Worm (Caenorhabditis elegans) whole organism, young adult: ENCODE results near the gene lgc-29.
A peak's percentile ranks its signal among the peaks of the same experiment; 100 is the strongest.

Experiments used
- B0336.3 ChIP-seq: fragments of 200-800 bp; sonication (Bioruptor generic); IDR thresholded peaks from 2 replicates; pipeline ENCODE4 v1.3.6; 2022; ENCODE audit warnings: missing genetic modification characterization, missing compliant biosample characterization
- F57A8.1 ChIP-seq: fragments of 200-800 bp; sonication (Bioruptor generic); optimal IDR thresholded peaks from 2 replicates; lab custom pipeline; 2018; ENCODE audit warnings: mild to moderate bottlenecking, missing genetic modification characterization, moderate library complexity, missing compliant biosample characterization
- K11D2.4 ChIP-seq: fragments of 200-800 bp; sonication (Bioruptor generic); IDR thresholded peaks from 2 replicates; pipeline ENCODE4 v1.3.6; 2022; ENCODE audit warnings: missing genetic modification reagents, missing genetic modification characterization, missing compliant biosample characterization
- K12H6.12 ChIP-seq: fragments of 200-800 bp; sonication (Bioruptor generic); optimal IDR thresholded peaks from 2 replicates; lab custom pipeline; 2018; ENCODE audit warnings: mild to moderate bottlenecking, missing genetic modification characterization, missing compliant biosample characterization
- Y53F4B.3 ChIP-seq: fragments of 200-800 bp; sonication (Bioruptor generic); IDR thresholded peaks from 2 replicates; pipeline ENCODE4 v1.3.6; 2022; ENCODE audit warnings: missing genetic modification reagents, missing genetic modification characterization, missing compliant biosample characterization
- akir-1 ChIP-seq: fragments of 200-800 bp; sonication (Bioruptor generic); optimal IDR thresholded peaks from 2 replicates; lab custom pipeline; 2018; ENCODE audit warnings: mild to moderate bottlenecking, missing genetic modification characterization, moderate library complexity, missing compliant biosample characterization
- atf-7 ChIP-seq: sonication (generic microtip); optimal IDR thresholded peaks from 2 replicates; lab custom pipeline; 2017; ENCODE audit warnings: mild to moderate bottlenecking, missing genetic modification characterization, missing compliant biosample characterization
- attf-3 ChIP-seq: fragments of 200-800 bp; sonication (Bioruptor generic); conservative IDR thresholded peaks from 2 replicates; pipeline ENCODE4 v1.3.6; 2022; ENCODE audit warnings: missing genetic modification reagents, missing genetic modification characterization, missing compliant biosample characterization
- attf-5 ChIP-seq: fragments of 200-800 bp; sonication (Bioruptor generic); optimal IDR thresholded peaks from 2 replicates; lab custom pipeline; 2018; ENCODE audit warnings: mild to moderate bottlenecking, missing genetic modification characterization, missing compliant biosample characterization
- cebp-1 ChIP-seq, 2 experiments: fragments of 200-800 bp in 1 of 2; sonication (Bioruptor generic) in 1 of 2; sonication (generic microtip) in 1 of 2; IDR thresholded peaks in 1 of 2; optimal IDR thresholded peaks in 1 of 2; 2 replicates each; pipeline versions ENCODE4 v1.3.6 to Lab custom; 2017 to 2022; ENCODE audit warnings: missing compliant biosample characterization in 2 of 2, missing genetic modification characterization in 2 of 2, mild to moderate bottlenecking in 1 of 2, missing genetic modification reagents in 1 of 2, moderate library complexity in 1 of 2
- ceh-58 ChIP-seq: fragments of 200-800 bp; sonication (Bioruptor generic); IDR thresholded peaks from 2 replicates; pipeline ENCODE4 v1.3.6; 2022; ENCODE audit warnings: missing genetic modification characterization, missing compliant biosample characterization
- ceh-79 ChIP-seq: sonication (generic microtip); optimal IDR thresholded peaks from 2 replicates; lab custom pipeline; 2017; ENCODE audit warnings: mild to moderate bottlenecking, missing genetic modification characterization, missing compliant biosample characterization
- ceh-91 ChIP-seq: fragments of 200-800 bp; sonication (Bioruptor generic); IDR thresholded peaks from 2 replicates; pipeline ENCODE4 v1.3.6; 2022; ENCODE audit warnings: missing genetic modification reagents, missing genetic modification characterization, missing compliant biosample characterization
- chd-7 ChIP-seq: sonication (generic microtip); optimal IDR thresholded peaks from 2 replicates; lab custom pipeline; 2016; ENCODE audit warnings: mild to moderate bottlenecking, missing genetic modification characterization, moderate library complexity, missing compliant biosample characterization
- dpl-1 ChIP-seq: fragments of 150-350 bp; optimal IDR thresholded peaks from 2 replicates; lab custom pipeline; 2014; ENCODE audit warnings: missing biosample characterization, missing genetic modification reagents, missing genetic modification characterization
- efl-1 ChIP-seq: fragments of 150-350 bp; optimal IDR thresholded peaks from 2 replicates; lab custom pipeline; 2014; ENCODE audit warnings: missing biosample characterization, missing genetic modification reagents, missing genetic modification characterization
- egl-44 ChIP-seq: fragments of 200-800 bp; sonication (Bioruptor generic); IDR thresholded peaks from 2 replicates; pipeline ENCODE4 v1.3.6; 2022; ENCODE audit warnings: missing genetic modification reagents, missing genetic modification characterization, missing compliant biosample characterization
- ekl-4 ChIP-seq: fragments of 200-800 bp; sonication (Bioruptor generic); IDR thresholded peaks from 2 replicates; pipeline ENCODE4 v1.3.6; 2022; ENCODE audit warnings: missing genetic modification reagents, missing genetic modification characterization, missing compliant biosample characterization
- hrde-1 ChIP-seq: sonication (generic microtip); optimal IDR thresholded peaks from 2 replicates; lab custom pipeline; 2016; ENCODE audit warnings: missing genetic modification characterization, mild to moderate bottlenecking, missing compliant biosample characterization, moderate library complexity, missing genotype, missing genetic modification reagents, borderline replicate concordance
- lin-26 ChIP-seq: fragments of 200-800 bp; sonication (Bioruptor generic); IDR thresholded peaks from 2 replicates; pipeline ENCODE4 v1.3.6; 2022; ENCODE audit warnings: missing genetic modification reagents, missing genetic modification characterization, missing compliant biosample characterization
- lin-35 ChIP-seq, 3 experiments: fragments of 150-350 bp in 2 of 3; sonication (generic microtip) in 1 of 3; optimal IDR thresholded peaks; 2 replicates each; lab custom pipeline; 2014 to 2018; ENCODE audit warnings: missing biosample characterization in 3 of 3, missing genetic modification characterization in 3 of 3, missing genetic modification reagents in 3 of 3
- lin-40 ChIP-seq: sonication (generic microtip); optimal IDR thresholded peaks from 2 replicates; lab custom pipeline; 2016; ENCODE audit warnings: missing genetic modification characterization, mild to moderate bottlenecking, missing compliant biosample characterization, missing genotype, missing genetic modification reagents
- lin-54 ChIP-seq: fragments of 200-800 bp; sonication (Bioruptor generic); optimal IDR thresholded peaks from 2 replicates; lab custom pipeline; 2018; ENCODE audit warnings: mild to moderate bottlenecking, missing genetic modification characterization, missing compliant biosample characterization
- lir-1 ChIP-seq: fragments of 200-800 bp; sonication (Bioruptor generic); conservative IDR thresholded peaks from 2 replicates; pipeline ENCODE4 v1.3.6; 2022; ENCODE audit warnings: missing genetic modification reagents, missing genetic modification characterization, missing compliant biosample characterization
- lsl-1 ChIP-seq: fragments of 200-800 bp; sonication (Bioruptor generic); optimal IDR thresholded peaks from 2 replicates; lab custom pipeline; 2018; ENCODE audit warnings: mild to moderate bottlenecking, missing genetic modification characterization, moderate library complexity, missing compliant biosample characterization
- madf-10 ChIP-seq: sonication (generic microtip); optimal IDR thresholded peaks from 2 replicates; lab custom pipeline; 2016; ENCODE audit warnings: mild to moderate bottlenecking, missing genetic modification characterization, missing compliant biosample characterization
- madf-3 ChIP-seq: fragments of 200-800 bp; sonication (Bioruptor generic); IDR thresholded peaks from 2 replicates; pipeline ENCODE4 v1.3.6; 2022; ENCODE audit warnings: missing genetic modification reagents, missing genetic modification characterization, missing compliant biosample characterization
- madf-8 ChIP-seq: fragments of 200-800 bp; sonication (Bioruptor generic); conservative IDR thresholded peaks from 2 replicates; pipeline ENCODE4 v1.3.6; 2022; ENCODE audit warnings: missing genetic modification reagents, missing genetic modification characterization, missing compliant biosample characterization
- mcd-1 ChIP-seq: fragments of 200-800 bp; sonication (Bioruptor generic); IDR thresholded peaks from 2 replicates; pipeline ENCODE4 v1.3.6; 2022; ENCODE audit warnings: missing genetic modification reagents, missing genetic modification characterization, missing compliant biosample characterization
- nfya-1 ChIP-seq: sonication (generic microtip); optimal IDR thresholded peaks from 2 replicates; lab custom pipeline; 2017; ENCODE audit warnings: antibody characterized with exemption, missing compliant biosample characterization, missing genetic modification characterization, borderline replicate concordance; ENCODE audit not compliant: insufficient read depth
- pbrm-1 ChIP-seq: fragments of 200-800 bp; sonication (Bioruptor generic); IDR thresholded peaks from 2 replicates; pipeline ENCODE4 v1.3.6; 2022; ENCODE audit warnings: missing genetic modification reagents, missing genetic modification characterization, missing compliant biosample characterization
- snpc-1.1 ChIP-seq: sonication (generic microtip); optimal IDR thresholded peaks from 2 replicates; lab custom pipeline; 2017; ENCODE audit warnings: missing genetic modification characterization, mild to moderate bottlenecking, missing compliant biosample characterization, antibody characterized with exemption, moderate library complexity, missing genotype, missing genetic modification reagents; ENCODE audit not compliant: insufficient read depth
- snpc-3.4 ChIP-seq: sonication (generic microtip); optimal IDR thresholded peaks from 2 replicates; lab custom pipeline; 2017; ENCODE audit warnings: missing genetic modification characterization, mild to moderate bottlenecking, missing compliant biosample characterization, antibody characterized with exemption, moderate library complexity, missing genotype, missing genetic modification reagents
- snpc-4 ChIP-seq, 5 experiments: fragments of 150-350 bp in 1 of 5; sonication (generic microtip) in 4 of 5; optimal IDR thresholded peaks; 2 replicates each; lab custom pipeline; 2014 to 2018; ENCODE audit warnings: missing genetic modification characterization in 5 of 5, missing biosample characterization in 3 of 5, antibody characterized with exemption in 2 of 5, mild to moderate bottlenecking in 2 of 5, missing compliant biosample characterization in 2 of 5, missing genotype in 2 of 5, moderate library complexity in 2 of 5, missing genetic modification reagents in 1 of 5
- somi-1 ChIP-seq: fragments of 200-800 bp; sonication (Bioruptor generic); optimal IDR thresholded peaks from 2 replicates; lab custom pipeline; 2018; ENCODE audit warnings: mild to moderate bottlenecking, missing genetic modification characterization, missing compliant biosample characterization
- sptf-2 ChIP-seq: fragments of 200-800 bp; sonication (Bioruptor generic); optimal IDR thresholded peaks from 2 replicates; lab custom pipeline; 2018; ENCODE audit warnings: mild to moderate bottlenecking, missing genetic modification characterization, missing compliant biosample characterization
- tbx-9 ChIP-seq: sonication (generic microtip); optimal IDR thresholded peaks from 2 replicates; lab custom pipeline; 2016; ENCODE audit warnings: borderline replicate concordance, missing genetic modification characterization, inconsistent platforms, missing compliant biosample characterization
- xnd-1 ChIP-seq: sonication (generic microtip); optimal IDR thresholded peaks from 2 replicates; lab custom pipeline; 2016; ENCODE audit warnings: missing genotype, missing genetic modification reagents, missing genetic modification characterization, missing compliant biosample characterization
- zfh-2 ChIP-seq: fragments of 200-800 bp; sonication (Bioruptor generic); conservative IDR thresholded peaks from 2 replicates; pipeline ENCODE4 v1.3.6; 2022; ENCODE audit warnings: missing genetic modification reagents, missing genetic modification characterization, missing compliant biosample characterization
- ztf-22 ChIP-seq: fragments of 200-800 bp; sonication (Bioruptor generic); optimal IDR thresholded peaks from 2 replicates; lab custom pipeline; 2018; ENCODE audit warnings: mild to moderate bottlenecking, missing genetic modification characterization, moderate library complexity, missing compliant biosample characterization
- ztf-25 ChIP-seq: fragments of 200-800 bp; sonication (Bioruptor generic); IDR thresholded peaks from 2 replicates; pipeline ENCODE4 v1.3.6; 2022; ENCODE audit warnings: missing genetic modification reagents, missing genetic modification characterization, missing compliant biosample characterization
- ztf-26 ChIP-seq: sonication (generic microtip); optimal IDR thresholded peaks from 2 replicates; lab custom pipeline; 2017; ENCODE audit warnings: missing genetic modification characterization, missing compliant biosample characterization
- ztf-6 ChIP-seq: fragments of 200-800 bp; sonication (Bioruptor generic); IDR thresholded peaks from 2 replicates; pipeline ENCODE4 v1.3.6; 2022; ENCODE audit warnings: missing genetic modification reagents, missing genetic modification characterization, missing compliant biosample characterization

The lgc-29 gene

DNA sequence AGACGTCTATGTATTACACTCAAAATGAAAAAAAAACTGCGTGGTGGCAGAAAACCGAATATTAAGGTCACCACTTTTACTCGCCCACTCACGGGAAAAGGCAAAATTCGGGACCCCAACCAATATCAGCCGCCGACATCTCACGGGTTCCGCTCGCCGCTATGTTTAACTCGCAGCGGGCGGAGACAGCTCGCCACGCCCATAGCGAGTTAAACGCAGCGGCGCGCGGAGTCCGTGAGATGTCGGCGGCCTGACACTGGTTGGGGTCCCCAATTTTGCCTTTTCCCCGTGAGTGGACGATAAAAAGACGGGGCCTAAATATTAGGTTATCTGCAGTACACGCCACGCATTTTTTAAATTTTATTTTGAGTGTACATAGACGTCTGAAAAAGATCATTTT, 43.8 kb downstream of the lgc-29 start (continued):
- TF ChIP-seq Y53F4B.3 (GFP tag; lab: Robert Waterston, UW): no peak
- TF ChIP-seq lin-40 (tag; lab: Kevin White, UChicago): no peak
- TF ChIP-seq K11D2.4 (GFP tag; lab: Robert Waterston, UW): no peak
- no peak for TF ChIP-seq efl-1 (GFP tag; lab: Kevin White, UChicago)
- TF ChIP-seq lin-54: no peak
- no peak for TF ChIP-seq lin-26 (GFP tag; lab: Robert Waterston, UW)
- TF ChIP-seq B0336.3 (GFP tag; lab: Robert Waterston, UW): no peak
- no peak for TF ChIP-seq ztf-6
- TF ChIP-seq akir-1 (GFP tag; lab: Kevin White, UChicago): no peak
- TF ChIP-seq madf-10: no peak
- TF ChIP-seq ztf-22 (GFP tag; lab: Kevin White, UChicago): no peak
- no peak for TF ChIP-seq snpc-4 (GFP tag; optimal IDR thresholded peaks at IDR 0.05; lab: Kevin White, UChicago)
- TF ChIP-seq snpc-4 (tag; optimal IDR thresholded peaks at IDR 0.05; lab: Kevin White, UChicago): peak in 2 of 4 experiments; percentile 86 to 89
- no peak for TF ChIP-seq ceh-91
- TF ChIP-seq madf-3 (GFP tag; lab: Robert Waterston, UW): no peak
- no peak for TF ChIP-seq dpl-1
- no peak for TF ChIP-seq tbx-9 (tag; lab: Kevin White, UChicago)
- no peak for TF ChIP-seq ceh-79 (tag; lab: Kevin White, UChicago)

DNA sequence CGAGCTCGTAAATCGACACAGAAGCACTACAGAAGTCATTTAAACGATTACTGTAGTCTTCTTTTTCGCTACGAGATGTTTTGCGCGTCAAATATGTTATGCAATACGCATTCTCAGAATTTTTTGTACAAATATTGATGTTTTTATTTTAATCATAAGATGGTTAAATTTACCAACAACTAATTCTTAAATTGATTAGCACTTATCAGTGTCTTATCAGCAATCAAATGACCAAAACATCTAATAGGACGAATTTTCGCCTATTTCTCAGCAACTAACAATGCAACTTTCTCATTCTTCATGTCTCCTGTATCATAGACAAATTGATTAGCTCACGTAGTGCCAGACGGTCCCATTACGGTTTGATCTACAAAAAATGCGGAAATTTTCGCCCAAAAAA, 47.1 kb downstream of the lgc-29 start:
- TF ChIP-seq lsl-1 (no peak), K12H6.12 (tag; lab: Kevin White, UChicago) (no peak), pbrm-1 (GFP tag; lab: Robert Waterston, UW) (no peak), attf-3 (GFP tag; lab: Robert Waterston, UW) (no peak), snpc-1.1 (tag; lab: Kevin White, UChicago) (no peak), lin-54 (no peak), ceh-58 (GFP tag; lab: Robert Waterston, UW) (no peak), attf-5 (GFP tag; lab: Kevin White, UChicago) (no peak), lir-1 (GFP tag; lab: Robert Waterston, UW) (no peak), B0336.3 (GFP tag; lab: Robert Waterston, UW) (no peak), lin-26 (GFP tag; lab: Robert Waterston, UW) (no peak), hrde-1 (no peak), nfya-1 (tag; lab: Kevin White, UChicago) (no peak), madf-8 (GFP tag; lab: Robert Waterston, UW) (no peak), cebp-1 (GFP tag; IDR thresholded peaks at IDR 0.05; lab: Robert Waterston, UW) (no peak), cebp-1 (tag; optimal IDR thresholded peaks at IDR 0.05; lab: Kevin White, UChicago) (no peak), atf-7 (no peak)
- TF ChIP-seq, all 124 proteins: peak for 0

DNA sequence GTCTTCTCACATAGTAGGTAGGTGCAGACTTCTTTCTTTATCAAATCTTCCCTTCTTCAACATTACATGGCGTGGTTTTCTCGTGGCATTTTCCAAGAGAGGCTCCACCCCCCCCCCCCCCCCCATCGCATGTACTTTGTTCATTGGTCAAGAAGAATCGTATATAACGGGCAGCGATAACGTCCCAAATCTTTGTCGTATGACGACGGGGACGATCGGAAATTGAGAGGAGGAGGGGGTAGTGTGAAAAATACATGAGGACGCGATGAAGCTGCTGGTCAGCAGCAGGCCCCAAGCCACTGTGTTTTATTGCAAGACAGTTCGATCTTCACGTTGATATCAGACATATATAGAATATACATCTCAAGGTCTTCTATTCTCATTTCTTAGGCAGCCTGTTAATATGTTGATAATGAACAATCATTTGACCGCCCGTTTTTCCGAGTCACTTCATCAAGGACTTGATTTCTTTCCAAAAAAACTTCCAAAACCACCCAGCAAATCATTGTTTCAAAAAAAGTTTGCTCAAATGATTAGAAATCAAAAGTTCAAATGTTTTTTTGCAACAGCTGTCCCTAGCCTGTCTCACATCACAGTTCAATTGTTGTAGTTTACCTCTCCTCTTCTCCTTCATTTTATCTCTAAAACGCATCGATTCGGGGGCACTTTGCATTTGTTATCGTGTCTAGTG, 47.8 kb downstream of the lgc-29 start:
- TF ChIP-seq ztf-25 (GFP tag; lab: Robert Waterston, UW) (no peak), ceh-91 (no peak), ekl-4 (GFP tag; lab: Robert Waterston, UW) (peak; percentile 31; the same call in 1 of the 2 replicates), somi-1 (GFP tag; lab: Kevin White, UChicago) (peak; percentile 26), egl-44 (GFP tag; lab: Robert Waterston, UW) (no peak), ztf-26 (tag; lab: Kevin White, UChicago) (peak; percentile 61), ztf-22 (GFP tag; lab: Kevin White, UChicago) (peak; percentile 62), xnd-1 (no peak), mcd-1 (GFP tag; lab: Robert Waterston, UW) (peak; percentile 16; the same call in 1 of the 2 replicates), zfh-2 (GFP tag; lab: Robert Waterston, UW) (peak; percentile 65), F57A8.1 (no peak), cebp-1 (GFP tag; IDR thresholded peaks at IDR 0.05; lab: Robert Waterston, UW) (0 out of 2 replicates have a peak, but pooled peaks have one; percentile 10), cebp-1 (tag; optimal IDR thresholded peaks at IDR 0.05; lab: Kevin White, UChicago) (peak; percentile 50), ceh-79 (tag; lab: Kevin White, UChicago) (peak; percentile 42), chd-7 (tag; lab: Kevin White, UChicago) (peak; percentile 7), lin-35 (GFP tag; optimal IDR thresholded peaks at IDR 0.05; lab: Kevin White, UChicago) (peak in 1 of 3 experiments; percentile 17), snpc-3.4 (tag; lab: Kevin White, UChicago) (no peak), sptf-2 (GFP tag; lab: Kevin White, UChicago) (no peak)
